Fruit fly (Drosophila melanogaster): ENCODE data around the gene RpS21.

RpS21 gene

dm6 chr2L:2886613-2887537 is 31.0 kb downstream of the RpS21 start (continued):
- TF ChIP-seq Med (GFP tag): peak; percentile 14
- TF ChIP-seq CG32772 (GFP tag; IDR thresholded peaks at IDR 0.05): no peak
- TF ChIP-seq yki (optimal IDR thresholded peaks at IDR 0.05): peak; percentile 31
- TF ChIP-seq Elba2 (GFP tag; optimal IDR thresholded peaks at IDR 0.05): peak; percentile 73
- no peak for TF ChIP-seq Dref (GFP tag; IDR thresholded peaks at IDR 0.05)
- TF ChIP-seq cad (GFP tag; optimal IDR thresholded peaks at IDR 0.05): peak; percentile 35
- TF ChIP-seq Trl (optimal IDR thresholded peaks at IDR 0.05): peak; percentile 94 to 99
- peak; percentile 48 for TF ChIP-seq Trl (GFP tag; optimal IDR thresholded peaks at IDR 0.05)
- TF ChIP-seq nom (GFP tag; optimal IDR thresholded peaks at IDR 0.05): peak; percentile 83
- peak; percentile 90 for TF ChIP-seq CG5180 (GFP tag; optimal IDR thresholded peaks at IDR 0.05)
- TF ChIP-seq chinmo (GFP tag; IDR thresholded peaks at IDR 0.05; ENCODE audit: partially characterized antibody): peak; percentile 94; the same call in 3 of the 4 replicates
- 0 out of 3 replicates have a peak, but pooled peaks have one; percentile 15 for TF ChIP-seq Doc3 (GFP tag; IDR thresholded peaks at IDR 0.05; ENCODE audit: partially characterized antibody)
- peak; percentile 72 for TF ChIP-seq sd (tag; optimal IDR thresholded peaks at IDR 0.05)
- TF ChIP-seq gcm2 (GFP tag; optimal IDR thresholded peaks at IDR 0.05): no peak
- peak; percentile 5 for TF ChIP-seq ATbp (GFP tag; optimal IDR thresholded peaks at IDR 0.05)
- no peak for TF ChIP-seq CG14860 (GFP tag; IDR thresholded peaks at IDR 0.05; ENCODE audit: partially characterized antibody)
- no peak for TF ChIP-seq al (GFP tag; IDR thresholded peaks at IDR 0.05)
- no peak for TF ChIP-seq hkb (optimal IDR thresholded peaks at IDR 0.05)
- TF ChIP-seq hkb (GFP tag; IDR thresholded peaks at IDR 0.05): 0 out of 2 replicates have a peak, but pooled peaks have one; percentile 34
- peak in 1 of 2 experiments; percentile 29 for TF ChIP-seq bsh (GFP tag; optimal IDR thresholded peaks at IDR 0.05)
- no peak for TF ChIP-seq CG17385 (GFP tag; optimal IDR thresholded peaks at IDR 0.05)

dm6 chr2L:2887760-2888600 is 32.1 kb downstream of the RpS21 start:
- TF ChIP-seq CG10543 (GFP tag; optimal IDR thresholded peaks at IDR 0.05) (no peak), CG10565 (GFP tag; optimal IDR thresholded peaks at IDR 0.05) (no peak), Med (GFP tag) (peak; percentile 1), Ptx1 (GFP tag; IDR thresholded peaks at IDR 0.05) (no peak), zen2 (GFP tag; IDR thresholded peaks at IDR 0.05; ENCODE audit: partially characterized antibody) (no peak), Trl (optimal IDR thresholded peaks at IDR 0.05) (peak in 1 of 2 experiments; percentile 19), Trl (GFP tag; optimal IDR thresholded peaks at IDR 0.05) (no peak), nmo (GFP tag; optimal IDR thresholded peaks at IDR 0.05) (no peak), sens (GFP tag) (peak; percentile 81), CG5180 (GFP tag; optimal IDR thresholded peaks at IDR 0.05) (peak; percentile 99), Deaf1 (tag; optimal IDR thresholded peaks at IDR 0.05) (peak; percentile 1), p53 (GFP tag; optimal IDR thresholded peaks at IDR 0.05) (no peak), CG17802 (tag; optimal IDR thresholded peaks at IDR 0.05) (no peak), phol (tag; optimal IDR thresholded peaks at IDR 0.05) (no peak), CG2712 (tag; optimal IDR thresholded peaks at IDR 0.05) (no peak), CG15269 (tag; optimal IDR thresholded peaks at IDR 0.05) (no peak), CG6654 (GFP tag; optimal IDR thresholded peaks at IDR 0.05) (no peak), gfzf (GFP tag; optimal IDR thresholded peaks at IDR 0.05) (no peak), Scr (GFP tag; IDR thresholded peaks at IDR 0.05; ENCODE audit: partially characterized antibody) (no peak), cwo (GFP tag; optimal IDR thresholded peaks at IDR 0.05) (no peak), Jarid2 (GFP tag; optimal IDR thresholded peaks at IDR 0.05) (peak; percentile 42), CG4360 (GFP tag; IDR thresholded peaks at IDR 0.05) (peak; percentile 22; the same call in 1 of the 2 replicates)

Measured in whole organism, embryonic.